Worm (Caenorhabditis elegans) whole organism, L1 larva: Measurements from ENCODE around the gene Y22D7AL.16.

Experiments
- C04F5.9 ChIP-seq: sonication (generic microtip); optimal IDR thresholded peaks from 2 replicates; lab custom pipeline; 2016; ENCODE audit warnings: missing genetic modification characterization, missing compliant biosample characterization
- C16A3.4 ChIP-seq: fragments of 150-350 bp; optimal IDR thresholded peaks from 2 replicates; lab custom pipeline; 2014; ENCODE audit warnings: missing biosample characterization, missing genetic modification characterization
- Y116A8C.19 ChIP-seq: sonication (generic microtip); optimal IDR thresholded peaks from 2 replicates; lab custom pipeline; 2016; ENCODE audit warnings: missing compliant biosample characterization, missing genetic modification characterization, borderline replicate concordance
- aha-1 ChIP-seq: fragments of 150-350 bp; optimal IDR thresholded peaks from 2 replicates; lab custom pipeline; 2014; ENCODE audit warnings: missing biosample characterization, missing genetic modification characterization
- alr-1 ChIP-seq: fragments of 200-800 bp; sonication (Bioruptor generic); optimal IDR thresholded peaks from 2 replicates; lab custom pipeline; 2018; ENCODE audit warnings: borderline replicate concordance, mild to moderate bottlenecking, missing genetic modification characterization, missing compliant biosample characterization
- blmp-1 ChIP-seq: fragments of 150-350 bp; optimal IDR thresholded peaks from 2 replicates; lab custom pipeline; 2014; ENCODE audit warnings: missing biosample characterization, missing genetic modification characterization
- ceh-63 ChIP-seq: fragments of 200-800 bp; sonication (Bioruptor generic); optimal IDR thresholded peaks from 2 replicates; lab custom pipeline; 2018; ENCODE audit warnings: mild to moderate bottlenecking, missing genetic modification characterization, missing compliant biosample characterization
- ceh-8 ChIP-seq: fragments of 200-800 bp; sonication (Bioruptor generic); optimal IDR thresholded peaks from 2 replicates; lab custom pipeline; 2018; ENCODE audit warnings: mild to moderate bottlenecking, missing genetic modification characterization, moderate library complexity, missing compliant biosample characterization
- dpl-1 ChIP-seq, 3 experiments: fragments of 150-350 bp in 2 of 3; sonication (generic microtip) in 1 of 3; optimal IDR thresholded peaks; 2 replicates each; lab custom pipeline; 2014 to 2017; ENCODE audit warnings: missing biosample characterization in 3 of 3, missing genetic modification characterization in 3 of 3, missing genetic modification reagents in 3 of 3
- efl-1 ChIP-seq, 4 experiments: fragments of 150-350 bp; optimal IDR thresholded peaks in 3 of 4; peaks in 1 of 4; 1 replicate in 1 of 4; 2 replicates in 3 of 4; lab custom pipeline; 2014; ENCODE audit warnings: missing biosample characterization in 2 of 4, missing genetic modification characterization in 2 of 4, missing genetic modification reagents in 2 of 4
- efl-3 ChIP-seq: fragments of 200-800 bp; sonication (Bioruptor generic); optimal IDR thresholded peaks from 2 replicates; lab custom pipeline; 2018; ENCODE audit warnings: mild to moderate bottlenecking, missing genetic modification characterization, missing compliant biosample characterization
- egl-13 ChIP-seq: sonication (generic microtip); optimal IDR thresholded peaks from 2 replicates; lab custom pipeline; 2016; ENCODE audit warnings: missing genotype, missing genetic modification reagents, missing genetic modification characterization, missing compliant biosample characterization
- fkh-10 ChIP-seq: sonication (generic microtip); optimal IDR thresholded peaks from 2 replicates; lab custom pipeline; 2017; ENCODE audit warnings: missing biosample characterization, missing genetic modification reagents, missing genetic modification characterization
- fkh-4 ChIP-seq: sonication (generic microtip); optimal IDR thresholded peaks from 2 replicates; lab custom pipeline; 2016; ENCODE audit warnings: missing compliant biosample characterization, missing genetic modification characterization, borderline replicate concordance
- hlh-17 ChIP-seq: fragments of 200-800 bp; sonication (Bioruptor generic); optimal IDR thresholded peaks from 2 replicates; lab custom pipeline; 2018; ENCODE audit warnings: missing genetic modification characterization, mild to moderate bottlenecking, missing compliant biosample characterization, moderate library complexity, borderline replicate concordance
- hpl-2 ChIP-seq: fragments of 150-350 bp; optimal IDR thresholded peaks from 2 replicates; lab custom pipeline; 2014; ENCODE audit warnings: missing biosample characterization, missing genetic modification reagents, missing genetic modification characterization
- isw-1 ChIP-seq: fragments of 200-800 bp; sonication (Bioruptor generic); IDR thresholded peaks from 2 replicates; pipeline ENCODE4 v1.3.6; 2022; ENCODE audit warnings: missing genetic modification characterization, missing compliant biosample characterization
- lin-13 ChIP-seq: fragments of 150-350 bp; optimal IDR thresholded peaks from 2 replicates; lab custom pipeline; 2014; ENCODE audit warnings: missing biosample characterization, missing genetic modification reagents, missing genetic modification characterization
- lin-14 ChIP-seq: fragments of 200-800 bp; sonication (Bioruptor generic); optimal IDR thresholded peaks from 2 replicates; lab custom pipeline; 2018; ENCODE audit warnings: mild to moderate bottlenecking, missing genetic modification characterization, moderate library complexity, missing compliant biosample characterization
- lin-15B ChIP-seq: fragments of 150-350 bp; sonication (generic microtip); optimal IDR thresholded peaks from 3 replicates; lab custom pipeline; 2014; ENCODE audit warnings: missing biosample characterization, missing genetic modification characterization
- lir-3 ChIP-seq: sonication (generic microtip); optimal IDR thresholded peaks from 2 replicates; lab custom pipeline; 2016; ENCODE audit warnings: mild to moderate bottlenecking, missing genetic modification characterization, moderate library complexity, missing compliant biosample characterization; ENCODE audit not compliant: poor library complexity
- nhr-20 ChIP-seq: sonication (generic microtip); optimal IDR thresholded peaks from 2 replicates; lab custom pipeline; 2016; ENCODE audit warnings: mild to moderate bottlenecking, missing genetic modification characterization, missing compliant biosample characterization
- nhr-28 ChIP-seq: fragments of 150-350 bp; optimal IDR thresholded peaks from 2 replicates; lab custom pipeline; 2014; ENCODE audit warnings: missing biosample characterization, missing genetic modification characterization
- nhr-71 ChIP-seq: sonication (generic microtip); optimal IDR thresholded peaks from 2 replicates; lab custom pipeline; 2016; ENCODE audit warnings: mild to moderate bottlenecking, missing genetic modification characterization, moderate library complexity, missing compliant biosample characterization
- nhr-90 ChIP-seq: sonication (generic microtip); optimal IDR thresholded peaks from 2 replicates; lab custom pipeline; 2016; ENCODE audit warnings: mild to moderate bottlenecking, missing genetic modification characterization, missing compliant biosample characterization; ENCODE audit not compliant: poor library complexity
- pag-3 ChIP-seq: sonication (generic microtip); optimal IDR thresholded peaks from 2 replicates; lab custom pipeline; 2017; ENCODE audit warnings: missing genetic modification characterization, mild to moderate bottlenecking, missing compliant biosample characterization, antibody characterized with exemption, borderline replicate concordance; ENCODE audit not compliant: insufficient read depth
- pax-3 ChIP-seq: fragments of 200-800 bp; sonication (Bioruptor generic); optimal IDR thresholded peaks from 2 replicates; lab custom pipeline; 2018; ENCODE audit warnings: mild to moderate bottlenecking, missing genetic modification characterization, moderate library complexity, missing compliant biosample characterization
- pqm-1 ChIP-seq: sonication (generic microtip); optimal IDR thresholded peaks from 3 replicates; lab custom pipeline; 2017; ENCODE audit warnings: missing biosample characterization, missing genetic modification characterization
- rnt-1 ChIP-seq: sonication (generic microtip); optimal IDR thresholded peaks from 2 replicates; lab custom pipeline; 2016; ENCODE audit warnings: mild to moderate bottlenecking, missing genetic modification characterization, moderate library complexity, missing compliant biosample characterization
- sptf-1 ChIP-seq: fragments of 150-350 bp; optimal IDR thresholded peaks from 2 replicates; lab custom pipeline; 2014; ENCODE audit warnings: missing biosample characterization, missing genetic modification characterization
- sup-37 ChIP-seq: fragments of 200-800 bp; sonication (Bioruptor generic); optimal IDR thresholded peaks from 2 replicates; lab custom pipeline; 2018; ENCODE audit warnings: mild to moderate bottlenecking, missing genetic modification characterization, missing compliant biosample characterization
- swsn-7 ChIP-seq: sonication (generic microtip); optimal IDR thresholded peaks from 2 replicates; lab custom pipeline; 2016; ENCODE audit warnings: missing genetic modification characterization, missing compliant biosample characterization
- unc-130 ChIP-seq: fragments of 150-350 bp; optimal IDR thresholded peaks from 2 replicates; lab custom pipeline; 2017; ENCODE audit warnings: missing biosample characterization, missing genetic modification characterization, inconsistent platforms
- unc-86 ChIP-seq: sonication (generic microtip); optimal IDR thresholded peaks from 2 replicates; lab custom pipeline; 2016; ENCODE audit warnings: missing genetic modification characterization, missing compliant biosample characterization
- vab-15 ChIP-seq: sonication (generic microtip); optimal IDR thresholded peaks from 2 replicates; lab custom pipeline; 2017; ENCODE audit warnings: missing genotype, mild to moderate bottlenecking, missing genetic modification characterization, missing compliant biosample characterization
- zag-1 ChIP-seq: fragments of 150-350 bp; optimal IDR thresholded peaks from 2 replicates; lab custom pipeline; 2014; ENCODE audit warnings: missing biosample characterization, missing genetic modification characterization
- ztf-11 ChIP-seq, 2 experiments: sonication (generic microtip); optimal IDR thresholded peaks; 2 replicates each; lab custom pipeline; 2016 to 2017; ENCODE audit warnings: missing genetic modification characterization in 2 of 2, missing biosample characterization in 1 of 2, missing compliant biosample characterization in 1 of 2

Y22D7AL.16 gene

DNA sequence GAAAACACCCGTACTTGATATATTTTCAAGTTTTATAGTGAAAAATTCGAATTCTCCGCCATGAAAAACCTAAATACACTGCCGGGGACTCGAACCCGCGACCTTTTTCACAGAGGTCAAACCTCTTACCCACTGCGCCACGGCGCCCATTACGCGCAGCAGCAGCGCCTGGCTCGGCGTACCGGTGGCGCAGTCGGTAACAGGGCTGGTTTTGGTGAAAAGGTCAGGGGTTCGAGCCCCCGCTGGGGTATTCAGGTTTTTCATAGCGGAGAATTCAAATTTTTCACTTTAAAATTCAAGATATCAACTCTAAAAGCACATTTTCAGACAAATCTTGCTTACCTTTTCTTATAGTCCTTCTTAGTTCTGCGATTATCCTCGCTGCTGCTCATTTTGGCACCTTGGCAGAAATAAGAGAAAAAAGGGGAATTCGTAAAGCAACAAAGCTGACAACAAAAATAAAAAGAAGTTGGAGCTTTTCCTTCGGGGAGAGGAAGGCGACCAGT, at the start of gene Y22D7AL.16:
Gene Y22D7AL.16, minus strand, starts transcription at position 456 of the 506 bp plus-strand sequence.
- no peak for TF ChIP-seq nhr-20 (tag; lab: Kevin White, UChicago)
- no peak for TF ChIP-seq pax-3 (tag; lab: Kevin White, UChicago)
- no peak for TF ChIP-seq sptf-1
- no peak for TF ChIP-seq lin-13 (GFP tag; lab: Kevin White, UChicago)
- TF ChIP-seq ztf-11 (tag; optimal IDR thresholded peaks at IDR 0.05; lab: Kevin White, UChicago) = no peak
- TF ChIP-seq fkh-10 (GFP tag; lab: Kevin White, UChicago) = no peak
- no peak for TF ChIP-seq unc-86 (tag; lab: Kevin White, UChicago)
- no peak for TF ChIP-seq efl-1 (optimal IDR thresholded peaks at IDR 0.05; lab: Kevin White, UChicago)
- TF ChIP-seq efl-1 (GFP tag; optimal IDR thresholded peaks at IDR 0.05 in 1 of 2; lab: Kevin White, UChicago) = no peak
- TF ChIP-seq hlh-17 (GFP tag; lab: Kevin White, UChicago) = no peak
- TF ChIP-seq sup-37 = no peak
- TF ChIP-seq lin-14 (GFP tag; lab: Kevin White, UChicago) = no peak
- no peak for TF ChIP-seq C16A3.4 (tag; lab: Kevin White, UChicago)
- TF ChIP-seq nhr-71 (tag; lab: Kevin White, UChicago) = no peak
- TF ChIP-seq pqm-1 (tag; lab: Kevin White, UChicago) = no peak
- TF ChIP-seq lin-15B (tag; lab: Kevin White, UChicago) = no peak
- TF ChIP-seq C04F5.9 = no peak
- TF ChIP-seq aha-1 = no peak
- no peak for TF ChIP-seq efl-3 (GFP tag; lab: Kevin White, UChicago)
- no peak for TF ChIP-seq alr-1

ce11 chrIII:1713991-1714611, 49.1 kb upstream of the Y22D7AL.16 start:
- TF ChIP-seq lin-15B (tag; lab: Kevin White, UChicago) (no peak), lin-13 (GFP tag; lab: Kevin White, UChicago) (no peak), swsn-7 (tag; lab: Kevin White, UChicago) (no peak), dpl-1 (GFP tag; optimal IDR thresholded peaks at IDR 0.05; lab: Kevin White, UChicago) (no peak), isw-1 (no peak), lir-3 (tag; lab: Kevin White, UChicago) (no peak), fkh-4 (tag; lab: Kevin White, UChicago) (no peak), vab-15 (tag; lab: Kevin White, UChicago) (no peak), hpl-2 (GFP tag; lab: Kevin White, UChicago) (no peak), pag-3 (tag; lab: Kevin White, UChicago) (no peak), rnt-1 (tag; lab: Kevin White, UChicago) (no peak), ceh-8 (GFP tag; lab: Kevin White, UChicago) (no peak), unc-86 (tag; lab: Kevin White, UChicago) (no peak), nhr-90 (tag; lab: Kevin White, UChicago) (no peak), lin-14 (GFP tag; lab: Kevin White, UChicago) (no peak)

DNA sequence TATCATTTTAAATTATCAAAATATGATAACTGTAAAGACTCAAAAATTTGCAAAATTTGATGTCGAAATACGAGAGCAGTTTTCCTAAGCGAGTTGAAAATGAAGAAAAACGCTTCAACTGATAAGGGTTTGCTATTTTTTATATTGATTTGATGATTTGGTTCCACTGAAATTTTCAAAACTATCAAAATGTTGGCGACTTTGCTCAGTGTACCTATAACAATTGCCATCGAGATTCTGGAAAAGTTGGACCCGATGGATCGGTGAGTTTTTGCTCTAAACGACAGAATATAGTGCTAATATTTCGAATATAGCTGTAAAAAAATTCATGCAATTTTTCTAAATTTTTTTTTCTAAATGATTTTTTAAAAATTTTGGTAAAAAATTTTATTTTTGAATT, 40.8 kb upstream of the Y22D7AL.16 start, which contains the start of the genes fbxa-13 and Y22D7AR.2:
Gene fbxa-13, minus strand, starts transcription at position 101 of the 400 bp plus-strand sequence.
Gene Y22D7AR.2, plus strand, starts transcription at position 148 of the 400 bp plus-strand sequence.
- no peak for TF ChIP-seq ceh-63 (GFP tag; lab: Kevin White, UChicago)
- TF ChIP-seq unc-130 (tag; lab: Kevin White, UChicago) = no peak
- TF ChIP-seq egl-13 (tag; lab: Kevin White, UChicago) = no peak
- TF ChIP-seq nhr-90 (tag; lab: Kevin White, UChicago) = no peak
- TF ChIP-seq nhr-28 (tag; lab: Kevin White, UChicago) = no peak
- no peak for TF ChIP-seq lin-15B (tag; lab: Kevin White, UChicago)
- no peak for TF ChIP-seq zag-1 (tag; lab: Kevin White, UChicago)
- TF ChIP-seq blmp-1 (tag; lab: Kevin White, UChicago) = no peak
- no peak for TF ChIP-seq Y116A8C.19 (tag; lab: Kevin White, UChicago)
